Fruit fly (Drosophila melanogaster) whole organism: Measurements from ENCODE around the gene CG14341.

Experiments
- Dll ChIP-seq: fragments of >200 bp; optimal IDR thresholded peaks from 2 replicates; lab custom pipeline; 2017
- EcR ChIP-seq, 2 experiments: fragments of >200 bp; optimal IDR thresholded peaks; 2 replicates each; lab custom pipeline; 2017; ENCODE audit warnings: missing biosample characterization in 2 of 2, missing genetic modification characterization in 2 of 2, missing genetic modification reagents in 2 of 2

- TF ChIP-seq Dll (lab: Kevin White, UChicago): no peak
- TF ChIP-seq EcR (GFP tag; optimal IDR thresholded peaks at IDR 0.05; lab: Kevin White, UChicago): no peak
These were observed 39.8 kb upstream of the CG14341 start for dm6 chr2L:1126527-1126926.
